Fruit fly (Drosophila melanogaster) whole organism, wandering third instar larva: ENCODE data around the gene ninaD.

Experiments used
- Abd-B ChIP-seq: fragments of >200 bp; optimal IDR thresholded peaks from 2 replicates; lab custom pipeline; 2017; ENCODE audit warnings: missing biosample characterization, missing genetic modification characterization
- CG32264 ChIP-seq: fragments of 200-800 bp; sonication (Bioruptor generic); optimal IDR thresholded peaks from 2 replicates; lab custom pipeline; 2016; ENCODE audit warnings: missing biosample characterization, missing genetic modification characterization
- CG9705 ChIP-seq: fragments of 200-800 bp; sonication (Bioruptor generic); optimal IDR thresholded peaks from 2 replicates; lab custom pipeline; 2018; ENCODE audit warnings: missing biosample characterization, mild to moderate bottlenecking, missing genetic modification characterization
- CrebA ChIP-seq: fragments of 200-800 bp; sonication (Bioruptor generic); optimal IDR thresholded peaks from 2 replicates; lab custom pipeline; 2016; ENCODE audit warnings: missing biosample characterization, mild to moderate bottlenecking, missing genetic modification characterization, borderline replicate concordance
- Dif ChIP-seq: fragments of 200-275, 200-300 bp; sonication (Bioruptor generic); optimal IDR thresholded peaks from 2 replicates; lab custom pipeline; 2018; ENCODE audit warnings: missing biosample characterization, missing genetic modification characterization; ENCODE audit not compliant: partially characterized antibody
- GATAd ChIP-seq: sonication (Bioruptor generic); optimal IDR thresholded peaks from 2 replicates; lab custom pipeline; 2016; ENCODE audit warnings: missing biosample characterization, missing genetic modification characterization
- HLH106 ChIP-seq: fragments of 200-800 bp; optimal IDR thresholded peaks from 3 replicates; lab custom pipeline; 2019; ENCODE audit warnings: missing biosample characterization, mild to moderate bottlenecking, missing genetic modification characterization, moderate library complexity
- Hnf4 ChIP-seq: fragments of 200-800 bp; sonication (Bioruptor generic); optimal IDR thresholded peaks from 2 replicates; lab custom pipeline; 2016; ENCODE audit warnings: missing biosample characterization, mild to moderate bottlenecking, missing genetic modification characterization
- Hr78 ChIP-seq: fragments of >200 bp; optimal IDR thresholded peaks from 2 replicates; lab custom pipeline; 2017; ENCODE audit warnings: missing biosample characterization, missing genetic modification characterization
- Hr83 ChIP-seq: fragments of 200-300 bp; sonication (Bioruptor generic); optimal IDR thresholded peaks from 2 replicates; lab custom pipeline; 2016; ENCODE audit warnings: missing biosample characterization, mild to moderate bottlenecking, missing genetic modification characterization, moderate library complexity; ENCODE audit not compliant: poor library complexity, severe bottlenecking
- Mio ChIP-seq: sonication (Bioruptor generic); optimal IDR thresholded peaks from 2 replicates; lab custom pipeline; 2016; ENCODE audit warnings: missing biosample characterization, missing genetic modification characterization
- Myc ChIP-seq: fragments of >200 bp; optimal IDR thresholded peaks from 2 replicates; lab custom pipeline; 2017
- N ChIP-seq: fragments of >200 bp; optimal IDR thresholded peaks from 2 replicates; lab custom pipeline; 2018; ENCODE audit warnings: missing biosample characterization, missing external identifiers, missing genetic modification characterization
- OdsH ChIP-seq: fragments of 200-800 bp; sonication (Bioruptor generic); optimal IDR thresholded peaks from 2 replicates; lab custom pipeline; 2016; ENCODE audit warnings: missing biosample characterization, mild to moderate bottlenecking, missing genetic modification characterization
- Rel ChIP-seq, 2 experiments: fragments of 200-800 bp; sonication (Bioruptor generic) in 1 of 2; optimal IDR thresholded peaks; 2 replicates in 1 of 2; 3 replicates in 1 of 2; lab custom pipeline; 2016 to 2019; ENCODE audit warnings: mild to moderate bottlenecking in 2 of 2, missing biosample characterization in 2 of 2, missing genetic modification characterization in 2 of 2, moderate library complexity in 1 of 2
- Sp1 ChIP-seq: fragments of 200-800 bp; sonication (Bioruptor generic); optimal IDR thresholded peaks from 3 replicates; lab custom pipeline; 2019; ENCODE audit warnings: missing biosample characterization, mild to moderate bottlenecking, missing genetic modification characterization, moderate library complexity
- Vsx2 ChIP-seq: fragments of 200-300, 225-300 bp; sonication (Bioruptor generic); optimal IDR thresholded peaks from 2 replicates; lab custom pipeline; 2018; ENCODE audit warnings: missing biosample characterization, missing genetic modification characterization; ENCODE audit not compliant: partially characterized antibody
- br ChIP-seq: fragments of 200-800 bp; sonication (Bioruptor generic); optimal IDR thresholded peaks from 2 replicates; lab custom pipeline; 2016; ENCODE audit warnings: missing biosample characterization, missing genetic modification characterization
- brk ChIP-seq: fragments of 200-800 bp; sonication (Bioruptor generic); optimal IDR thresholded peaks from 2 replicates; lab custom pipeline; 2016; ENCODE audit warnings: missing biosample characterization, mild to moderate bottlenecking, missing genetic modification characterization
- dl ChIP-seq, 2 experiments: fragments of 175-275, 200-275 bp in 1 of 2; fragments of 200-275 bp in 1 of 2; sonication (Bioruptor generic); optimal IDR thresholded peaks; lab custom pipeline; 2018; ENCODE audit warnings: mild to moderate bottlenecking in 2 of 2, missing biosample characterization in 2 of 2, missing genetic modification characterization in 2 of 2, moderate library complexity in 2 of 2; ENCODE audit not compliant: partially characterized antibody in 2 of 2, insufficient read depth in 1 of 2
- dmrt93B ChIP-seq: fragments of 200-800 bp; sonication (Bioruptor generic); optimal IDR thresholded peaks from 2 replicates; lab custom pipeline; 2018; ENCODE audit warnings: missing biosample characterization, mild to moderate bottlenecking, missing genetic modification characterization
- dsf ChIP-seq: sonication (Bioruptor generic); optimal IDR thresholded peaks from 2 replicates; lab custom pipeline; 2016; ENCODE audit warnings: missing biosample characterization, missing genetic modification characterization, borderline replicate concordance
- ey ChIP-seq: fragments of 200-800 bp; sonication (Bioruptor generic); optimal IDR thresholded peaks from 2 replicates; lab custom pipeline; 2016; ENCODE audit warnings: missing biosample characterization, missing genetic modification characterization
- foxo ChIP-seq, 2 experiments: fragments of 200-800 bp; sonication (Bioruptor generic); optimal IDR thresholded peaks; 2 replicates in 1 of 2; 3 replicates in 1 of 2; lab custom pipeline; 2016 to 2017; ENCODE audit warnings: missing biosample characterization in 2 of 2, missing genetic modification characterization in 2 of 2
- fru ChIP-seq: fragments of 200-800 bp; sonication (Bioruptor generic); optimal IDR thresholded peaks from 3 replicates; lab custom pipeline; 2016; ENCODE audit warnings: missing biosample characterization, mild to moderate bottlenecking, missing genetic modification characterization
- h ChIP-seq: fragments of 200-800 bp; sonication (Bioruptor generic); optimal IDR thresholded peaks from 3 replicates; lab custom pipeline; 2016; ENCODE audit warnings: missing biosample characterization, mild to moderate bottlenecking, missing genetic modification characterization
- jim ChIP-seq: fragments of 175-275, 200-325 bp; sonication (Bioruptor generic); optimal IDR thresholded peaks from 2 replicates; lab custom pipeline; 2016; ENCODE audit warnings: missing biosample characterization, mild to moderate bottlenecking, missing genetic modification characterization
- lola ChIP-seq: fragments of >200 bp; optimal IDR thresholded peaks from 2 replicates; lab custom pipeline; 2017; ENCODE audit warnings: missing biosample characterization, missing genetic modification characterization
- pan ChIP-seq: fragments of >200 bp; optimal IDR thresholded peaks from 2 replicates; lab custom pipeline; 2017
- psq ChIP-seq: fragments of 200-800 bp; sonication (Bioruptor generic); optimal IDR thresholded peaks from 3 replicates; lab custom pipeline; 2017; ENCODE audit warnings: missing biosample characterization, mild to moderate bottlenecking, missing genetic modification characterization, moderate library complexity
- rgr ChIP-seq: fragments of 200-800 bp; sonication (Bioruptor generic); optimal IDR thresholded peaks from 3 replicates; lab custom pipeline; 2016; ENCODE audit warnings: missing biosample characterization, mild to moderate bottlenecking, missing genetic modification characterization
- sage ChIP-seq: fragments of 200-800 bp; sonication (Bioruptor generic); optimal IDR thresholded peaks from 2 replicates; lab custom pipeline; 2016; ENCODE audit warnings: missing biosample characterization, mild to moderate bottlenecking, missing genetic modification characterization
- sv ChIP-seq: fragments of 200-800 bp; sonication (Bioruptor generic); optimal IDR thresholded peaks from 3 replicates; lab custom pipeline; 2016; ENCODE audit warnings: missing biosample characterization, missing genetic modification characterization
- tai ChIP-seq: sonication (Bioruptor generic); optimal IDR thresholded peaks from 2 replicates; lab custom pipeline; 2016; ENCODE audit warnings: missing biosample characterization, missing genetic modification characterization
- usp ChIP-seq: fragments of >200 bp; optimal IDR thresholded peaks from 2 replicates; lab custom pipeline; 2017; ENCODE audit warnings: missing biosample characterization, missing genetic modification characterization
- woc ChIP-seq: sonication (Bioruptor generic); optimal IDR thresholded peaks from 2 replicates; lab custom pipeline; 2016; ENCODE audit warnings: missing biosample characterization, mild to moderate bottlenecking, missing genetic modification characterization

ninaD gene

dm6 chr2L:18114176-18114703 lies 32.8 kb downstream of the ninaD start, which contains the start of gene CG15152:
CG15152 (plus strand) TSS chr2L:18114547.
- no peak for TF ChIP-seq pan
- peak; percentile 11 for TF ChIP-seq psq
- peak; percentile 5 for TF ChIP-seq CrebA (GFP tag; lab: Kevin White, UChicago)
- no peak for TF ChIP-seq h (GFP tag; lab: Kevin White, UChicago)
- no peak for TF ChIP-seq GATAd (GFP tag; lab: Kevin White, UChicago)
- no peak for TF ChIP-seq Rel (GFP tag; optimal IDR thresholded peaks at IDR 0.05; lab: Kevin White, UChicago)
- peak; percentile 78 for TF ChIP-seq Rel (tag; optimal IDR thresholded peaks at IDR 0.05; lab: Kevin White, UChicago)

DNA sequence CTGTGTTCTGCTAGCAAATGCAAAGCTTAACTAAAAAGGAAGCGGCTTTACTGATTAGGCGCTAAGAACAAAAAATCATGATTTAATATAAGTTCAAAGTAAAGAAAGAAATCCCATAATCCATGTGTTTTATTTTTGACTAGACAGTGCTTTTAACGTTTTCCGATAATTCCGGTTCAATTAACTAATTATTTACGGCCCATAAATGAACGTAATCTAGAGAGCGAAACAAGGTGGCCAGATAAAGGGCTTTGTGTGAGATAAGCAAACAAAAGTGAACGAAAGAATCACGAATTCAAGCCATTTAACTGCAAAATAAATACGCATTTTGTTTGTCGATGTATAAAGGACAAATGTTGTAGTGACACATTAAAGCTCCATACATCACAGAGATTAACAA lies 33.7 kb downstream of the ninaD start:
- no peak for TF ChIP-seq Hr78 (GFP tag; lab: Kevin White, UChicago)
- no peak for TF ChIP-seq sv (GFP tag; lab: Kevin White, UChicago)
- no peak for TF ChIP-seq CG32264 (GFP tag; lab: Kevin White, UChicago)
- TF ChIP-seq pan, result no peak
- TF ChIP-seq Dif (GFP tag; lab: Kevin White, UChicago), result no peak
- no peak for TF ChIP-seq tai (GFP tag; lab: Kevin White, UChicago)
- TF ChIP-seq br (GFP tag; lab: Kevin White, UChicago), result no peak
- TF ChIP-seq OdsH, result no peak
- no peak for TF ChIP-seq usp (GFP tag; lab: Kevin White, UChicago)
- no peak for TF ChIP-seq fru (GFP tag; lab: Kevin White, UChicago)
- no peak for TF ChIP-seq CrebA (GFP tag; lab: Kevin White, UChicago)

dm6 chr2L:18119643-18120042 lies 38.2 kb downstream of the ninaD start, which contains the start of gene CG5758:
CG5758 (plus strand) TSS chr2L:18119995.
- TF ChIP-seq ey (GFP tag; lab: Kevin White, UChicago) (peak; percentile 24), rgr (GFP tag; lab: Kevin White, UChicago) (peak; percentile 45), GATAd (GFP tag; lab: Kevin White, UChicago) (no peak), fru (GFP tag; lab: Kevin White, UChicago) (peak; percentile 32), sage (GFP tag; lab: Kevin White, UChicago) (no peak), h (GFP tag; lab: Kevin White, UChicago) (peak; percentile 59), Rel (GFP tag; optimal IDR thresholded peaks at IDR 0.05; lab: Kevin White, UChicago) (no peak), Rel (tag; optimal IDR thresholded peaks at IDR 0.05; lab: Kevin White, UChicago) (no peak), Hr83 (GFP tag; lab: Kevin White, UChicago) (no peak), tai (GFP tag; lab: Kevin White, UChicago) (peak; percentile 49), psq (no peak), OdsH (peak; percentile 41), Hnf4 (GFP tag; lab: Kevin White, UChicago) (peak; percentile 33), Hr78 (GFP tag; lab: Kevin White, UChicago) (no peak), woc (GFP tag; lab: Kevin White, UChicago) (no peak), CG32264 (GFP tag; lab: Kevin White, UChicago) (no peak), foxo (GFP tag; optimal IDR thresholded peaks at IDR 0.05; lab: Kevin White, UChicago) (peak in 1 of 2 experiments; percentile 40), HLH106 (tag; lab: Kevin White, UChicago) (peak; percentile 21), sv (GFP tag; lab: Kevin White, UChicago) (no peak), dsf (GFP tag; lab: Kevin White, UChicago) (no peak), jim (GFP tag; lab: Kevin White, UChicago) (no peak)
- TF ChIP-seq, all 38 proteins: peak for 9

- TF ChIP-seq dsf (GFP tag; lab: Kevin White, UChicago) (no peak), usp (GFP tag; lab: Kevin White, UChicago) (no peak), Vsx2 (GFP tag; lab: Kevin White, UChicago) (no peak), pan (no peak), CG32264 (GFP tag; lab: Kevin White, UChicago) (peak; percentile 80), brk (GFP tag; lab: Kevin White, UChicago) (peak; percentile 64), HLH106 (tag; lab: Kevin White, UChicago) (peak; percentile 91), GATAd (GFP tag; lab: Kevin White, UChicago) (no peak), Hnf4 (GFP tag; lab: Kevin White, UChicago) (peak; percentile 75), OdsH (peak; percentile 89), CG9705 (GFP tag; lab: Kevin White, UChicago) (peak; percentile 69), rgr (GFP tag; lab: Kevin White, UChicago) (peak; percentile 90), Dif (GFP tag; lab: Kevin White, UChicago) (no peak), lola (no peak), dmrt93B (GFP tag; lab: Kevin White, UChicago) (peak; percentile 79), Myc (no peak), N (GFP tag; lab: Kevin White, UChicago) (no peak), Rel (GFP tag; optimal IDR thresholded peaks at IDR 0.05; lab: Kevin White, UChicago) (peak; percentile 79), Rel (tag; optimal IDR thresholded peaks at IDR 0.05; lab: Kevin White, UChicago) (peak; percentile 62), woc (GFP tag; lab: Kevin White, UChicago) (peak; percentile 91), Mio (no peak), Hr78 (GFP tag; lab: Kevin White, UChicago) (no peak), Sp1 (peak; percentile 87), psq (peak; percentile 83), Abd-B (GFP tag; lab: Kevin White, UChicago) (no peak), dl (GFP tag; optimal IDR thresholded peaks at IDR 0.05; lab: Kevin White, UChicago; ENCODE audit: insufficient read depth in 1 of 2, partially characterized antibody in 2 of 2) (no peak), jim (GFP tag; lab: Kevin White, UChicago) (no peak)
Observed at dm6 chr2L:18121367-18122230, 40.2 kb downstream of the ninaD start.
